Worm (Caenorhabditis elegans): ENCODE results near the gene smut-1.

smut-1 gene

DNA sequence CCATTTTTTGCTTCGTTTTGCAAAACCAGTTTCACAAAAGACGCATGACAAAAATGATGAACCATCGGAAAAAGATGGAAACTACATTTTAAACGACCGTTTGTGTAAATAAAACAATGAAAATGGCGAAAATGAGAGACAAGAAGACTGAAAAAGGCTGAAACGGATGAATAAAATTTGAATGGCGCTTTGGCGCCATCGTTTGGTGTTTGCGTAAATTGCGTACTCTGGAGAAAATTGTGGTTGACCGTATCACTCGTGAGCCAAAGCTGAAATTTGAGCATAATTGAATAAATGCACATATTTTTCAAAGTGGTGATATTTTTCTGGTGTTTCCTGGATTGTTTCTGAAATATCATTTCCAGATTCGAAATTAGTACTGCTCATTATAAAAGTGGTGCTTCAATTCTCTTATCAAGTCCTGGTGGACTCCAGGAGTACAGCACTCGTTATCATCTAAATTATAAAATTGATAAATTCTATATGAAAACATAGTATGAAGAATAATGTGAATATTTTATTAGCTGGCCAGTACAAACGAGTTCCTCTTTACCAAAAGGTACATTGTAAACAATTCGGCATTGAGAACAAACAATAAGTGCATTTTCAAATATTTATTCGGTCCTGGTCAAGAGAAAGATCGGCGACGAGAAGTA, 4.5 kb downstream of the smut-1 start (continued):
- TF ChIP-seq F44E2.7 (GFP tag; IDR thresholded peaks at IDR 0.05) (no peak), saeg-2 (GFP tag; IDR thresholded peaks at IDR 0.05) (no peak)

DNA sequence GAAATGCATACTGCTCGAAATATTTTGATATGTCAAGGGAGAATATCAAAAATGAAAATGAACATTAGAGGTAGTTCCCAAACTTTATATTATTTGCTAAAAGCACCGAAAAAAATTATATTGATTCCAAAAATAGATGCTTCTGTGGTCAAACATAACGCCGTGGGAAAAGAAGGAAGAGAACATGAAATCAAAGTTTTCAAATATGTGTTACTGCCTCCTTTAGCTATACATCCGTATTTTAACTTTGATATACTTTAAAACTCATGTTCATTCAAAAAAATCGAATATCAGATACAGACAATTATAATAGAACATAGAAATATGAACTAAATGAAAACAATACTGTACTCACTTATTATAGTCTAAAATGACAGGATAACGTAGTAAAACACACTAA, 6.5 kb downstream of the smut-1 start, which contains the start of gene Y38A10A.11:
Y38A10A.11 (minus strand) TSS at position 101 of the 400 bp plus-strand sequence.
- no peak for TF ChIP-seq daf-19 (GFP tag; conservative IDR thresholded peaks at IDR 0.05)
- TF ChIP-seq ZK546.5 (tag; optimal IDR thresholded peaks at IDR 0.05), result no peak
- TF ChIP-seq nhr-111 (GFP tag; optimal IDR thresholded peaks at IDR 0.05), result no peak
- TF ChIP-seq D1046.2 (GFP tag; IDR thresholded peaks at IDR 0.05), result no peak
- no peak for TF ChIP-seq F49E8.2 (tag; optimal IDR thresholded peaks at IDR 0.05; ENCODE audit: borderline replicate concordance)

DNA sequence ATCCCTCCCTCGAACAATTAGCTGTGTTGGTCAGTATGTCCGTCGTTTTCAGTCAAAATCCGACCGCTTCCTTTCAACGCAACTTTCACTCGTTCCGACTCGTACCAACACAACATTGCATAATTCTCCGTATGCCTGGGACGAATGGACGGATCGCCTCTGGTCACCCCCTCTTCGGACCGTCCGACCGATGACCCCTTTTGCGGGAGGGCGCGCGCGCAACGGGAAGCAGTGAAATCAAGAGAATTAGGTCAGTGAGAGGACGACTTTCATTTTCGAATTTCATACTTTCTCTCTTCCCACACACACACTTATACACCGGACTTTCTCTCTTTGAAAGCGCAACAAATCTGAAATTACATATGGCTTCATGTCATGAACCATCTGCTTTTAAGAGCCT, 8.5 kb downstream of the smut-1 start, which contains the start of gene atf-8:
atf-8 (plus strand) TSS at position 234 of the 400 bp plus-strand sequence.
- TF ChIP-seq hlh-11 (tag; optimal IDR thresholded peaks at IDR 0.05), result peak; percentile 31
- no peak for TF ChIP-seq ces-1 (GFP tag; optimal IDR thresholded peaks at IDR 0.05)
- TF ChIP-seq ZK546.5 (tag; optimal IDR thresholded peaks at IDR 0.05), result no peak
- no peak for TF ChIP-seq daf-19 (GFP tag; conservative IDR thresholded peaks at IDR 0.05)
- no peak for TF ChIP-seq lin-1 (GFP tag; IDR thresholded peaks at IDR 0.05)
- no peak for TF ChIP-seq unc-62 (GFP tag; optimal IDR thresholded peaks at IDR 0.05 in 1 of 2)
- no peak for TF ChIP-seq unc-62 (tag; optimal IDR thresholded peaks at IDR 0.05)
- TF ChIP-seq set-16 (GFP tag; IDR thresholded peaks at IDR 0.05), result peak; percentile 53
- TF ChIP-seq T20F7.1 (GFP tag; optimal IDR thresholded peaks at IDR 0.05), result no peak
- no peak for TF ChIP-seq ceh-28 (tag; optimal IDR thresholded peaks at IDR 0.05)
- no peak for TF ChIP-seq Y75B8A.6 (GFP tag; IDR thresholded peaks at IDR 0.05)
- TF ChIP-seq nhr-25 (tag; optimal IDR thresholded peaks at IDR 0.05; ENCODE audit: borderline replicate concordance, insufficient read depth), result peak; percentile 27
- TF ChIP-seq madf-5 (GFP tag; IDR thresholded peaks at IDR 0.05), result no peak
- TF ChIP-seq lin-38 (GFP tag; IDR thresholded peaks at IDR 0.05), result no peak

DNA sequence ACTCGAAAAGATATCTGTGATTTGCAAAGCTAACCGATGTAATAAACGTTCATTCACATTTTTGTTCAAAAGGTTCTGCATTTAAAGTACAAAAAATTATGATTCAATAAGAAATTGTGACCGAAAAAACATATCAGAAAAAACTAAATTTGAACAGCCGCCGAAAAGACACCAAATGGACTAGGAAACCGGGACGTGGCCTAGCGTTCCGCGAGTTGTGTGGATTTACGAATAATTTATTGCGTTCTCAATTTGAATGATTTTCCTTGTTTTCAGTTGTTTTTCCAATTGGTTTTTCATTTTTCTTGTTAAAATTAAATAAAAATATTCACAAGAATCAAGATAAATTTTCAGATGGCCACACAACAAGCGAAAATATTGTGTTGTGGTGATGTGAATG, 10.6 kb downstream of the smut-1 start, which contains the start of gene cwf-19L1:
cwf-19L1 (plus strand) TSS at position 355 of the 400 bp plus-strand sequence.
- no peak for TF ChIP-seq lin-29 (GFP tag; IDR thresholded peaks at IDR 0.05)
- TF ChIP-seq lin-15B (tag; optimal IDR thresholded peaks at IDR 0.05), result no peak
- no peak for TF ChIP-seq daf-16 (GFP tag; optimal IDR thresholded peaks at IDR 0.05)
- TF ChIP-seq daf-16 (tag; optimal IDR thresholded peaks at IDR 0.05), result peak; percentile 48
- no peak for TF ChIP-seq spr-3 (GFP tag; optimal IDR thresholded peaks at IDR 0.05)
- TF ChIP-seq dpl-1 (GFP tag; optimal IDR thresholded peaks at IDR 0.05), result peak; percentile 93
- no peak for TF ChIP-seq nhr-10 (tag; optimal IDR thresholded peaks at IDR 0.05)
- no peak for TF ChIP-seq daf-12 (tag; optimal IDR thresholded peaks at IDR 0.05)
- TF ChIP-seq nhr-77 (tag; optimal IDR thresholded peaks at IDR 0.05), result no peak
- TF ChIP-seq ztf-7 (tag; optimal IDR thresholded peaks at IDR 0.05), result no peak
- peak; percentile 39 for TF ChIP-seq mep-1 (tag; optimal IDR thresholded peaks at IDR 0.05)
- TF ChIP-seq hlh-30 (tag; optimal IDR thresholded peaks at IDR 0.05; ENCODE audit: insufficient read depth), result peak; percentile 42
- TF ChIP-seq mdt-29 (GFP tag; IDR thresholded peaks at IDR 0.05), result no peak
- no peak for TF ChIP-seq pha-4 (GFP tag; IDR thresholded peaks at IDR 0.05)
- no peak for TF ChIP-seq pha-4 (tag; optimal IDR thresholded peaks at IDR 0.05)
- TF ChIP-seq T26A8.4 (GFP tag; IDR thresholded peaks at IDR 0.05), result peak; percentile 38; the same call in 1 of the 2 replicates
- peak; percentile 57 for TF ChIP-seq unc-130 (GFP tag; optimal IDR thresholded peaks at IDR 0.05)
- TF ChIP-seq nhr-25 (tag; optimal IDR thresholded peaks at IDR 0.05; ENCODE audit: borderline replicate concordance, insufficient read depth), result no peak
- TF ChIP-seq nhr-48 (tag; optimal IDR thresholded peaks at IDR 0.05), result peak; percentile 17
- TF ChIP-seq ama-1 (optimal IDR thresholded peaks at IDR 0.05), result no peak
- no peak for TF ChIP-seq nhr-41 (GFP tag; IDR thresholded peaks at IDR 0.05)
- TF ChIP-seq fkh-10 (GFP tag; optimal IDR thresholded peaks at IDR 0.05), result no peak
- no peak for TF ChIP-seq nhr-42 (GFP tag; IDR thresholded peaks at IDR 0.05)
- TF ChIP-seq D1046.2 (GFP tag; IDR thresholded peaks at IDR 0.05), result no peak
- TF ChIP-seq set-16 (GFP tag; IDR thresholded peaks at IDR 0.05), result no peak
- peak; percentile 44; the same call in 1 of the 2 replicates for TF ChIP-seq lin-38 (GFP tag; IDR thresholded peaks at IDR 0.05)
- TF ChIP-seq nhr-102 (tag; optimal IDR thresholded peaks at IDR 0.05), result peak; percentile 40
- no peak for TF ChIP-seq Y105C5A.15 (GFP tag; IDR thresholded peaks at IDR 0.05)
- TF ChIP-seq skn-1 (tag; optimal IDR thresholded peaks at IDR 0.05), result no peak
- no peak for TF ChIP-seq Y48G9A.11 (GFP tag; IDR thresholded peaks at IDR 0.05)
- no peak for TF ChIP-seq ztf-11 (tag; optimal IDR thresholded peaks at IDR 0.05)

Data from whole organism, L4 larva.